Fruit fly (Drosophila melanogaster) whole organism, adult: Measurements from ENCODE around the gene zetaCOP.

Experiments
- CG14711 ChIP-seq: fragments of 200-800 bp; sonication (Bioruptor generic); optimal IDR thresholded peaks from 2 replicates; lab custom pipeline; 2018; ENCODE audit warnings: missing biosample characterization, mild to moderate bottlenecking, missing genetic modification characterization, moderate library complexity
- CG33017 ChIP-seq: fragments of 200-800 bp; sonication (Bioruptor generic); optimal IDR thresholded peaks from 2 replicates; lab custom pipeline; 2018; ENCODE audit warnings: missing biosample characterization, mild to moderate bottlenecking, missing genetic modification characterization, moderate library complexity
- CG5204 ChIP-seq: fragments of 200-800 bp; sonication (Bioruptor generic); optimal IDR thresholded peaks from 2 replicates; lab custom pipeline; 2016; ENCODE audit warnings: missing biosample characterization, missing genetic modification characterization
- CG7045 ChIP-seq: fragments of 200-800 bp; sonication (Bioruptor generic); optimal IDR thresholded peaks from 2 replicates; lab custom pipeline; 2017; ENCODE audit warnings: missing biosample characterization, mild to moderate bottlenecking, missing genetic modification characterization
- CG7101 ChIP-seq: fragments of 200-800 bp; sonication (Bioruptor generic); optimal IDR thresholded peaks from 2 replicates; lab custom pipeline; 2018; ENCODE audit warnings: missing biosample characterization, mild to moderate bottlenecking, missing genetic modification characterization, moderate library complexity
- Clk ChIP-seq: fragments of 200-800 bp; sonication (Bioruptor generic); optimal IDR thresholded peaks from 2 replicates; lab custom pipeline; 2017; ENCODE audit warnings: missing biosample characterization, missing genetic modification characterization
- Crg-1 ChIP-seq: fragments of 200-800 bp; sonication (Bioruptor generic); optimal IDR thresholded peaks from 2 replicates; lab custom pipeline; 2016; ENCODE audit warnings: missing biosample characterization, missing genetic modification characterization
- Hr96 ChIP-seq: fragments of 200-800 bp; sonication (Bioruptor generic); optimal IDR thresholded peaks from 2 replicates; lab custom pipeline; 2016; ENCODE audit warnings: missing biosample characterization, missing genetic modification characterization
- Mnt ChIP-seq: fragments of 200-800 bp; sonication (Bioruptor generic); optimal IDR thresholded peaks from 2 replicates; lab custom pipeline; 2016; ENCODE audit warnings: missing biosample characterization, mild to moderate bottlenecking, missing genetic modification characterization
- bab1 ChIP-seq: fragments of 200-800 bp; sonication (Bioruptor generic); optimal IDR thresholded peaks from 3 replicates; lab custom pipeline; 2019; ENCODE audit warnings: missing biosample characterization, mild to moderate bottlenecking, missing genetic modification characterization, moderate library complexity
- cic ChIP-seq: fragments of 200-800 bp; sonication (Bioruptor generic); optimal IDR thresholded peaks from 2 replicates; lab custom pipeline; 2017; ENCODE audit warnings: missing biosample characterization, mild to moderate bottlenecking, missing genetic modification characterization, moderate library complexity
- kay ChIP-seq: fragments of 200-800 bp; sonication (Bioruptor generic); peaks from one replicate; lab custom pipeline; 2016; ENCODE audit warnings: missing biosample characterization, missing genetic modification characterization, borderline replicate concordance
- ovo ChIP-seq: fragments of 200-800 bp; sonication (Bioruptor generic); optimal IDR thresholded peaks from 2 replicates; lab custom pipeline; 2016; ENCODE audit warnings: missing biosample characterization, missing genetic modification characterization
- toe ChIP-seq: fragments of 200-800 bp; sonication (Bioruptor generic); optimal IDR thresholded peaks from 2 replicates; lab custom pipeline; 2016; ENCODE audit warnings: missing biosample characterization, missing genetic modification characterization

DNA sequence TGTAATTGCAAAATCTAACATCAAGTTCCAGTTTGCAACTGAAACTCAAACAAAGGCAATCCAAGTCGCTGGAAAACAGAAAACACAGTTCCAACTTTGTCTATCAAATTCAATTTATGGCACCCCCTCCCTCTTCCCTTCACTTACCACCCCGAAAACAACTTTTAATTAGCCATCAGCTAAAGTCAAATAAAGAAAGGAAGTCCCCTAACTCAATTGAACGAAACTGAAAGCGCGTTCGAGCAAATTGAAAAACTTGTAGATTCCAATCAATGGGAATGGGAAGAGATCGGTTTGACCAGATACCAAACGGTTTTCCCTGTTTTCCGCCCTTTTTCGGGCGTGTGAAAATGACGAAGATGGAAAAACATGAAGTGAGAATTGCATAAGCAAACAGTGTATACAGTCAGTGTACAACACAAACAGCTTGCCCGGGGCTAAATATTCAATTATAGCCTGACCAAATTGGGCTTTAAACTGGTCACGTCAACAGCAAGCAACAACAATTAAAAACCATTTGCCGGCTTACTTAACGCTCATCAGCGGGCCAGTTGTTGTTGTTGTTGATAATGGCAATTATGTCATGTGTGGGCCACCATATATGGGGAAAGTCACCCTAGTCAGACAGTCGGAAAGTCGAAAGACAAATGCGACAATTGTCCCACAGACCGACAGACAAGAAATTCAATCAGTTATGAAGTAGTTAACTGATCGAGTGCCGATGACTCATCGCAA is 26.1 kb upstream of the zetaCOP start:
- TF ChIP-seq CG7045 (GFP tag; lab: Kevin White, UChicago) = no peak
- TF ChIP-seq CG33017 (tag; lab: Kevin White, UChicago) = no peak
- TF ChIP-seq bab1 (GFP tag; lab: Kevin White, UChicago) = no peak
- TF ChIP-seq Clk (GFP tag; lab: Kevin White, UChicago) = no peak
- no peak for TF ChIP-seq kay (GFP tag; lab: Kevin White, UChicago)
- no peak for TF ChIP-seq Mnt (GFP tag; lab: Kevin White, UChicago)
- TF ChIP-seq toe = no peak
- no peak for TF ChIP-seq Crg-1 (GFP tag; lab: Kevin White, UChicago)
- no peak for TF ChIP-seq Hr96
- TF ChIP-seq CG5204 = no peak
- TF ChIP-seq CG7101 (tag; lab: Kevin White, UChicago) = no peak
- no peak for TF ChIP-seq CG14711 (tag; lab: Kevin White, UChicago)
- TF ChIP-seq cic (GFP tag; lab: Kevin White, UChicago) = no peak
- TF ChIP-seq ovo (GFP tag; lab: Kevin White, UChicago) = no peak
